Worm (Caenorhabditis elegans) whole organism, young adult: ENCODE data around the gene F40G9.17.

Experiments
- B0035.1 ChIP-seq: sonication (generic microtip); optimal IDR thresholded peaks from 2 replicates; lab custom pipeline; 2016; ENCODE audit warnings: missing genetic modification characterization, mild to moderate bottlenecking, missing compliant biosample characterization, missing genotype, missing genetic modification reagents
- C17E4.6 ChIP-seq: fragments of 200-800 bp; sonication (Bioruptor generic); IDR thresholded peaks from 2 replicates; pipeline ENCODE4 v1.3.6; 2022; ENCODE audit warnings: missing genetic modification reagents, missing genetic modification characterization, missing compliant biosample characterization
- F23B12.7 ChIP-seq: sonication (generic microtip); optimal IDR thresholded peaks from 2 replicates; lab custom pipeline; 2017; ENCODE audit warnings: missing genetic modification characterization, mild to moderate bottlenecking, missing compliant biosample characterization, antibody characterized with exemption, moderate library complexity; ENCODE audit not compliant: insufficient read depth
- F33H1.4 ChIP-seq: fragments of 200-800 bp; sonication (Bioruptor generic); IDR thresholded peaks from 2 replicates; pipeline ENCODE4 v1.3.6; 2022; ENCODE audit warnings: missing genetic modification reagents, missing genetic modification characterization, missing compliant biosample characterization
- F52B5.7 ChIP-seq: sonication (generic microtip); optimal IDR thresholded peaks from 2 replicates; lab custom pipeline; 2016; ENCODE audit warnings: mild to moderate bottlenecking, missing genetic modification characterization, missing compliant biosample characterization
- K12H6.12 ChIP-seq: fragments of 200-800 bp; sonication (Bioruptor generic); optimal IDR thresholded peaks from 2 replicates; lab custom pipeline; 2018; ENCODE audit warnings: mild to moderate bottlenecking, missing genetic modification characterization, missing compliant biosample characterization
- T26A5.8 ChIP-seq: sonication (generic microtip); optimal IDR thresholded peaks from 2 replicates; lab custom pipeline; 2016; ENCODE audit warnings: missing genetic modification characterization, missing compliant biosample characterization
- Y56A3A.18 ChIP-seq: fragments of 200-800 bp; sonication (Bioruptor generic); IDR thresholded peaks from 2 replicates; pipeline ENCODE4 v1.3.6; 2022; ENCODE audit warnings: missing genetic modification reagents, missing genetic modification characterization, missing compliant biosample characterization
- ZK185.1 ChIP-seq: sonication (generic microtip); optimal IDR thresholded peaks from 2 replicates; lab custom pipeline; 2016; ENCODE audit warnings: mild to moderate bottlenecking, missing genetic modification characterization, missing compliant biosample characterization; ENCODE audit not compliant: poor library complexity, severe bottlenecking
- akir-1 ChIP-seq: fragments of 200-800 bp; sonication (Bioruptor generic); optimal IDR thresholded peaks from 2 replicates; lab custom pipeline; 2018; ENCODE audit warnings: mild to moderate bottlenecking, missing genetic modification characterization, moderate library complexity, missing compliant biosample characterization
- bed-1 ChIP-seq: fragments of 200-800 bp; sonication (Bioruptor generic); IDR thresholded peaks from 2 replicates; pipeline ENCODE4 v1.3.6; 2022; ENCODE audit warnings: missing genetic modification reagents, missing genetic modification characterization, missing compliant biosample characterization
- cebp-1 ChIP-seq, 2 experiments: fragments of 200-800 bp in 1 of 2; sonication (Bioruptor generic) in 1 of 2; sonication (generic microtip) in 1 of 2; IDR thresholded peaks in 1 of 2; optimal IDR thresholded peaks in 1 of 2; 2 replicates each; pipeline versions ENCODE4 v1.3.6 to Lab custom; 2017 to 2022; ENCODE audit warnings: missing compliant biosample characterization in 2 of 2, missing genetic modification characterization in 2 of 2, mild to moderate bottlenecking in 1 of 2, missing genetic modification reagents in 1 of 2, moderate library complexity in 1 of 2
- ceh-100 ChIP-seq: fragments of 200-800 bp; sonication (Bioruptor generic); IDR thresholded peaks from 2 replicates; pipeline ENCODE4 v1.3.6; 2022; ENCODE audit warnings: missing genetic modification reagents, missing genetic modification characterization, missing compliant biosample characterization
- ceh-40 ChIP-seq: fragments of 200-800 bp; sonication (Bioruptor generic); IDR thresholded peaks from 2 replicates; pipeline ENCODE4 v1.3.6; 2022; ENCODE audit warnings: missing genetic modification characterization, missing compliant biosample characterization
- ceh-58 ChIP-seq: fragments of 200-800 bp; sonication (Bioruptor generic); IDR thresholded peaks from 2 replicates; pipeline ENCODE4 v1.3.6; 2022; ENCODE audit warnings: missing genetic modification characterization, missing compliant biosample characterization
- ceh-79 ChIP-seq: sonication (generic microtip); optimal IDR thresholded peaks from 2 replicates; lab custom pipeline; 2017; ENCODE audit warnings: mild to moderate bottlenecking, missing genetic modification characterization, missing compliant biosample characterization
- ceh-91 ChIP-seq: fragments of 200-800 bp; sonication (Bioruptor generic); IDR thresholded peaks from 2 replicates; pipeline ENCODE4 v1.3.6; 2022; ENCODE audit warnings: missing genetic modification reagents, missing genetic modification characterization, missing compliant biosample characterization
- dox-1 ChIP-seq: fragments of 200-800 bp; sonication (Bioruptor generic); IDR thresholded peaks from 2 replicates; pipeline ENCODE4 v1.3.6; 2022; ENCODE audit warnings: missing genetic modification reagents, missing genetic modification characterization, missing compliant biosample characterization
- dpff-1 ChIP-seq: sonication (generic microtip); optimal IDR thresholded peaks from 2 replicates; lab custom pipeline; 2017; ENCODE audit warnings: mild to moderate bottlenecking, missing genetic modification characterization, missing compliant biosample characterization
- dpl-1 ChIP-seq: fragments of 150-350 bp; optimal IDR thresholded peaks from 2 replicates; lab custom pipeline; 2014; ENCODE audit warnings: missing biosample characterization, missing genetic modification reagents, missing genetic modification characterization
- egl-44 ChIP-seq: fragments of 200-800 bp; sonication (Bioruptor generic); IDR thresholded peaks from 2 replicates; pipeline ENCODE4 v1.3.6; 2022; ENCODE audit warnings: missing genetic modification reagents, missing genetic modification characterization, missing compliant biosample characterization
- gei-17 ChIP-seq: fragments of 200-800 bp; sonication (Bioruptor generic); optimal IDR thresholded peaks from 2 replicates; lab custom pipeline; 2018; ENCODE audit warnings: mild to moderate bottlenecking, missing genetic modification characterization, missing compliant biosample characterization
- him-1 ChIP-seq: sonication (generic microtip); optimal IDR thresholded peaks from 2 replicates; lab custom pipeline; 2016; ENCODE audit warnings: missing genotype, missing genetic modification reagents, missing genetic modification characterization, missing compliant biosample characterization
- hmg-1.2 ChIP-seq: fragments of 200-800 bp; sonication (Bioruptor generic); IDR thresholded peaks from 2 replicates; pipeline ENCODE4 v1.3.6; 2022; ENCODE audit warnings: missing genetic modification reagents, missing genetic modification characterization, missing compliant biosample characterization
- hrde-1 ChIP-seq: sonication (generic microtip); optimal IDR thresholded peaks from 2 replicates; lab custom pipeline; 2016; ENCODE audit warnings: missing genetic modification characterization, mild to moderate bottlenecking, missing compliant biosample characterization, moderate library complexity, missing genotype, missing genetic modification reagents, borderline replicate concordance
- lin-35 ChIP-seq, 3 experiments: fragments of 150-350 bp in 2 of 3; sonication (generic microtip) in 1 of 3; optimal IDR thresholded peaks; 2 replicates each; lab custom pipeline; 2014 to 2018; ENCODE audit warnings: missing biosample characterization in 3 of 3, missing genetic modification characterization in 3 of 3, missing genetic modification reagents in 3 of 3
- lin-40 ChIP-seq: sonication (generic microtip); optimal IDR thresholded peaks from 2 replicates; lab custom pipeline; 2016; ENCODE audit warnings: missing genetic modification characterization, mild to moderate bottlenecking, missing compliant biosample characterization, missing genotype, missing genetic modification reagents
- lin-54 ChIP-seq: fragments of 200-800 bp; sonication (Bioruptor generic); optimal IDR thresholded peaks from 2 replicates; lab custom pipeline; 2018; ENCODE audit warnings: mild to moderate bottlenecking, missing genetic modification characterization, missing compliant biosample characterization
- lsl-1 ChIP-seq: fragments of 200-800 bp; sonication (Bioruptor generic); optimal IDR thresholded peaks from 2 replicates; lab custom pipeline; 2018; ENCODE audit warnings: mild to moderate bottlenecking, missing genetic modification characterization, moderate library complexity, missing compliant biosample characterization
- madf-3 ChIP-seq: fragments of 200-800 bp; sonication (Bioruptor generic); IDR thresholded peaks from 2 replicates; pipeline ENCODE4 v1.3.6; 2022; ENCODE audit warnings: missing genetic modification reagents, missing genetic modification characterization, missing compliant biosample characterization
- mcd-1 ChIP-seq: fragments of 200-800 bp; sonication (Bioruptor generic); IDR thresholded peaks from 2 replicates; pipeline ENCODE4 v1.3.6; 2022; ENCODE audit warnings: missing genetic modification reagents, missing genetic modification characterization, missing compliant biosample characterization
- mel-28 ChIP-seq: sonication (generic microtip); optimal IDR thresholded peaks from 2 replicates; lab custom pipeline; 2016; ENCODE audit warnings: borderline replicate concordance, mild to moderate bottlenecking, missing genetic modification characterization, missing compliant biosample characterization
- nhr-90 ChIP-seq: sonication (generic microtip); optimal IDR thresholded peaks from 2 replicates; lab custom pipeline; 2016; ENCODE audit warnings: missing genotype, mild to moderate bottlenecking, missing genetic modification characterization, missing compliant biosample characterization
- pha-4 ChIP-seq: fragments of 150-350 bp; sonication (generic microtip); optimal IDR thresholded peaks from 2 replicates; lab custom pipeline; 2014; ENCODE audit warnings: missing biosample characterization, missing genetic modification reagents, missing genetic modification characterization
- rcor-1 ChIP-seq: fragments of 200-800 bp; sonication (Bioruptor generic); IDR thresholded peaks from 2 replicates; pipeline ENCODE4 v1.3.6; 2022; ENCODE audit warnings: missing genetic modification reagents, missing genetic modification characterization, missing compliant biosample characterization
- snpc-3.4 ChIP-seq: sonication (generic microtip); optimal IDR thresholded peaks from 2 replicates; lab custom pipeline; 2017; ENCODE audit warnings: missing genetic modification characterization, mild to moderate bottlenecking, missing compliant biosample characterization, antibody characterized with exemption, moderate library complexity, missing genotype, missing genetic modification reagents
- tbp1 ChIP-seq: fragments of 200-800 bp; sonication (Bioruptor generic); optimal IDR thresholded peaks from 2 replicates; lab custom pipeline; 2018; ENCODE audit warnings: mild to moderate bottlenecking, missing genetic modification characterization, missing compliant biosample characterization
- tbx-9 ChIP-seq: sonication (generic microtip); optimal IDR thresholded peaks from 2 replicates; lab custom pipeline; 2016; ENCODE audit warnings: borderline replicate concordance, missing genetic modification characterization, inconsistent platforms, missing compliant biosample characterization
- tlf-1 ChIP-seq: fragments of 200-800 bp; sonication (Bioruptor generic); optimal IDR thresholded peaks from 2 replicates; lab custom pipeline; 2018; ENCODE audit warnings: mild to moderate bottlenecking, missing genetic modification characterization, missing compliant biosample characterization
- xnd-1 ChIP-seq: sonication (generic microtip); optimal IDR thresholded peaks from 2 replicates; lab custom pipeline; 2016; ENCODE audit warnings: missing genotype, missing genetic modification reagents, missing genetic modification characterization, missing compliant biosample characterization
- ztf-18 ChIP-seq: sonication (generic microtip); optimal IDR thresholded peaks from 2 replicates; lab custom pipeline; 2016; ENCODE audit warnings: missing genotype, mild to moderate bottlenecking, missing genetic modification characterization, missing compliant biosample characterization
- ztf-22 ChIP-seq: fragments of 200-800 bp; sonication (Bioruptor generic); optimal IDR thresholded peaks from 2 replicates; lab custom pipeline; 2018; ENCODE audit warnings: mild to moderate bottlenecking, missing genetic modification characterization, moderate library complexity, missing compliant biosample characterization
- ztf-28 ChIP-seq: fragments of 200-800 bp; sonication (Bioruptor generic); IDR thresholded peaks from 2 replicates; pipeline ENCODE4 v1.3.6; 2022; ENCODE audit warnings: missing genetic modification reagents, missing genetic modification characterization, missing compliant biosample characterization

The F40G9.17 gene

ce11 chrIII:235115-235514 is 40.9 kb downstream of the F40G9.17 start (continued):
- TF ChIP-seq ZK185.1 (tag; lab: Kevin White, UChicago) (no peak), dpl-1 (GFP tag; lab: Kevin White, UChicago) (peak; percentile 20), tbp1 (GFP tag; lab: Kevin White, UChicago) (peak; percentile 59), cebp-1 (GFP tag; IDR thresholded peaks at IDR 0.05; lab: Robert Waterston, UW) (peak; percentile 45; the same call in 1 of the 2 replicates), cebp-1 (tag; optimal IDR thresholded peaks at IDR 0.05; lab: Kevin White, UChicago) (no peak), lin-35 (GFP tag; optimal IDR thresholded peaks at IDR 0.05; lab: Kevin White, UChicago) (peak in 1 of 3 experiments; percentile 33), F23B12.7 (tag; lab: Kevin White, UChicago) (no peak), ztf-22 (no peak), hrde-1 (tag; lab: Kevin White, UChicago) (no peak), lsl-1 (peak; percentile 57), ceh-91 (GFP tag; lab: Robert Waterston, UW) (0 out of 2 replicates have a peak, but pooled peaks have one; percentile 22), C17E4.6 (GFP tag; lab: Robert Waterston, UW) (no peak), egl-44 (GFP tag; lab: Robert Waterston, UW) (no peak), ceh-40 (no peak), lin-54 (GFP tag; lab: Kevin White, UChicago) (peak; percentile 64), mcd-1 (GFP tag; lab: Robert Waterston, UW) (peak; percentile 79), mel-28 (tag; lab: Kevin White, UChicago) (no peak), hmg-1.2 (peak; percentile 93), ceh-100 (GFP tag; lab: Robert Waterston, UW) (no peak), tbx-9 (tag; lab: Kevin White, UChicago) (no peak), akir-1 (GFP tag; lab: Kevin White, UChicago) (no peak), gei-17 (GFP tag; lab: Kevin White, UChicago) (no peak), nhr-90 (no peak), rcor-1 (GFP tag; lab: Robert Waterston, UW) (no peak; the same call in 1 of the 2 replicates)
- TF ChIP-seq, all 124 proteins: peak for 20

- TF ChIP-seq ceh-79 (no peak), ceh-58 (GFP tag; lab: Robert Waterston, UW) (no peak), xnd-1 (tag; lab: Kevin White, UChicago) (no peak), rcor-1 (GFP tag; lab: Robert Waterston, UW) (no peak)
Measured at ce11 chrIII:235544-235943, 41.3 kb downstream of the F40G9.17 start, which contains the start of gene hpo-29. hpo-29 (plus strand) TSS chrIII:235844.

ce11 chrIII:251410-251809 is 57.1 kb downstream of the F40G9.17 start:
- TF ChIP-seq B0035.1 (tag; lab: Kevin White, UChicago) (no peak), mel-28 (tag; lab: Kevin White, UChicago) (no peak), F33H1.4 (no peak), dox-1 (GFP tag; lab: Robert Waterston, UW) (no peak), madf-3 (no peak), dpff-1 (tag; lab: Kevin White, UChicago) (no peak), him-1 (tag; lab: Kevin White, UChicago) (no peak), Y56A3A.18 (GFP tag; lab: Robert Waterston, UW) (no peak), snpc-3.4 (tag; lab: Kevin White, UChicago) (no peak), ztf-28 (GFP tag; lab: Robert Waterston, UW) (no peak), T26A5.8 (tag; lab: Kevin White, UChicago) (no peak), F52B5.7 (tag; lab: Kevin White, UChicago) (no peak), tbp1 (GFP tag; lab: Kevin White, UChicago) (no peak), lin-35 (GFP tag; optimal IDR thresholded peaks at IDR 0.05; lab: Kevin White, UChicago) (no peak), tlf-1 (GFP tag; lab: Kevin White, UChicago) (no peak), bed-1 (GFP tag; lab: Robert Waterston, UW) (no peak), lin-40 (tag; lab: Kevin White, UChicago) (no peak), pha-4 (tag; lab: Kevin White, UChicago) (no peak), K12H6.12 (no peak), ztf-18 (no peak)
- TF ChIP-seq, all 124 proteins: peak for 0
